Fruit fly (Drosophila melanogaster): Measurements from ENCODE around the gene CG7872.
A peak's percentile ranks its signal among the peaks of the same experiment; 100 is the strongest.

CG7872 gene

dm6 chrX:15622970-15623402 lies 45.0 kb downstream of the CG7872 start:
- peak; percentile 74 for TF ChIP-seq NfI (GFP tag; optimal IDR thresholded peaks at IDR 0.05)
- TF ChIP-seq Nf-YB (GFP tag; optimal IDR thresholded peaks at IDR 0.05), result peak; percentile 24
- TF ChIP-seq YL-1 (GFP tag; optimal IDR thresholded peaks at IDR 0.05), result no peak
- TF ChIP-seq prd (optimal IDR thresholded peaks at IDR 0.05), result no peak
- TF ChIP-seq prd (GFP tag; IDR thresholded peaks at IDR 0.05), result peak; percentile 90
- TF ChIP-seq HmgZ (tag; optimal IDR thresholded peaks at IDR 0.05), result peak; percentile 68
- TF ChIP-seq CG5180 (GFP tag; optimal IDR thresholded peaks at IDR 0.05), result peak; percentile 35
- TF ChIP-seq CG3163 (GFP tag; optimal IDR thresholded peaks at IDR 0.05), result peak; percentile 15
- TF ChIP-seq ara (GFP tag; IDR thresholded peaks at IDR 0.05), result peak; percentile 77
- peak; percentile 54 for TF ChIP-seq CG1529 (GFP tag; optimal IDR thresholded peaks at IDR 0.05)
- TF ChIP-seq ftz-f1 (GFP tag; optimal IDR thresholded peaks at IDR 0.05), result no peak
- peak; percentile 49 for TF ChIP-seq BtbVII (GFP tag; optimal IDR thresholded peaks at IDR 0.05)
- no peak for TF ChIP-seq CG10543 (GFP tag; optimal IDR thresholded peaks at IDR 0.05)
- TF ChIP-seq Nf-YC (tag; optimal IDR thresholded peaks at IDR 0.05), result peak; percentile 2
- peak; percentile 25 for TF ChIP-seq CG4328 (GFP tag; optimal IDR thresholded peaks at IDR 0.05)
- TF ChIP-seq CG34224 (GFP tag; IDR thresholded peaks at IDR 0.05; ENCODE audit: partially characterized antibody), result no peak
- TF ChIP-seq Dek (tag; optimal IDR thresholded peaks at IDR 0.05), result peak; percentile 77
- TF ChIP-seq hkb (optimal IDR thresholded peaks at IDR 0.05), result no peak
- peak; percentile 92 for TF ChIP-seq hkb (GFP tag; IDR thresholded peaks at IDR 0.05)
- no peak for TF ChIP-seq sima (GFP tag; optimal IDR thresholded peaks at IDR 0.05)
- peak; percentile 81 for TF ChIP-seq CG5953 (GFP tag; IDR thresholded peaks at IDR 0.05)
- TF ChIP-seq CG15601 (tag; optimal IDR thresholded peaks at IDR 0.05), result peak; percentile 33
- peak; percentile 50; the same call in 1 of the 2 replicates for TF ChIP-seq Oaz (GFP tag; IDR thresholded peaks at IDR 0.05)
- TF ChIP-seq Sry-β (GFP tag; optimal IDR thresholded peaks at IDR 0.05), result no peak
- peak; percentile 70 for TF ChIP-seq Dad (GFP tag; optimal IDR thresholded peaks at IDR 0.05)
- peak; percentile 76; the same call in 2 of the 3 replicates for TF ChIP-seq H15 (GFP tag; IDR thresholded peaks at IDR 0.05)
- TF ChIP-seq fru (optimal IDR thresholded peaks at IDR 0.05), result no peak
- TF ChIP-seq TFAM (GFP tag; optimal IDR thresholded peaks at IDR 0.05), result no peak
- peak; percentile 89 for TF ChIP-seq CG14014 (GFP tag; IDR thresholded peaks at IDR 0.05)
- peak; percentile 87 for TF ChIP-seq sob (GFP tag; IDR thresholded peaks at IDR 0.05)
- TF ChIP-seq CG11085 (GFP tag; IDR thresholded peaks at IDR 0.05), result peak; percentile 79
- peak; percentile 71 for TF ChIP-seq az2 (GFP tag; optimal IDR thresholded peaks at IDR 0.05)
- peak; percentile 36 for TF ChIP-seq CG33213 (GFP tag; optimal IDR thresholded peaks at IDR 0.05)
- TF ChIP-seq ham (GFP tag; IDR thresholded peaks at IDR 0.05), result no peak; the same call in 1 of the 2 replicates
- TF ChIP-seq vfl (GFP tag; optimal IDR thresholded peaks at IDR 0.05), result no peak
- no peak for TF ChIP-seq Stat92E (GFP tag; optimal IDR thresholded peaks at IDR 0.05)
- TF ChIP-seq bigmax (GFP tag; optimal IDR thresholded peaks at IDR 0.05), result no peak
- TF ChIP-seq CG1233 (GFP tag; optimal IDR thresholded peaks at IDR 0.05), result peak; percentile 54
- TF ChIP-seq CG13624 (GFP tag; optimal IDR thresholded peaks at IDR 0.05), result peak; percentile 77
- TF ChIP-seq ewg (GFP tag; optimal IDR thresholded peaks at IDR 0.05), result peak; percentile 61
- peak; percentile 50 for TF ChIP-seq Myb (GFP tag; optimal IDR thresholded peaks at IDR 0.05)
- TF ChIP-seq ranshi (GFP tag; IDR thresholded peaks at IDR 0.05), result peak; percentile 90
- TF ChIP-seq HHEX (GFP tag; optimal IDR thresholded peaks at IDR 0.05), result peak; percentile 76
- no peak for TF ChIP-seq pita (GFP tag; optimal IDR thresholded peaks at IDR 0.05)
- TF ChIP-seq ci (GFP tag; IDR thresholded peaks at IDR 0.05), result peak; percentile 94
- peak; percentile 31 for TF ChIP-seq dm (GFP tag; optimal IDR thresholded peaks at IDR 0.05)
- TF ChIP-seq so (GFP tag; IDR thresholded peaks at IDR 0.05), result peak; percentile 85
- peak; percentile 69 for TF ChIP-seq Taf1 (GFP tag; IDR thresholded peaks at IDR 0.05)
- no peak for TF ChIP-seq CG3838 (GFP tag; optimal IDR thresholded peaks at IDR 0.05)
- peak; percentile 87 for TF ChIP-seq dmrt99B (tag; optimal IDR thresholded peaks at IDR 0.05)
- peak; percentile 8 for TF ChIP-seq CG3065 (GFP tag; optimal IDR thresholded peaks at IDR 0.05)
- TF ChIP-seq dimm (GFP tag; IDR thresholded peaks at IDR 0.05), result peak; percentile 58; the same call in 1 of the 2 replicates

Measured in whole organism, embryonic.